Fruit fly (Drosophila melanogaster) whole organism, embryonic: ENCODE results near the gene Rpt5.
A peak's percentile ranks its signal among the peaks of the same experiment; 100 is the strongest.

Experiments used
- ATbp ChIP-seq: fragments of 200-800 bp; sonication (Bioruptor generic); optimal IDR thresholded peaks from 2 replicates; lab custom pipeline; 2017; ENCODE audit warnings: missing biosample characterization, mild to moderate bottlenecking, missing genetic modification characterization, missing genetic modification reagents
- Abd-B ChIP-seq: fragments of 200-800 bp; sonication (Bioruptor generic); optimal IDR thresholded peaks from 2 replicates; lab custom pipeline; 2018; ENCODE audit warnings: missing biosample characterization, mild to moderate bottlenecking, missing genetic modification characterization, moderate library complexity
- Asciz ChIP-seq: fragments of 200-800 bp; sonication (Bioruptor generic); optimal IDR thresholded peaks from 2 replicates; lab custom pipeline; 2017; ENCODE audit warnings: missing biosample characterization, mild to moderate bottlenecking, missing genetic modification characterization, missing genetic modification reagents
- Bgb ChIP-seq: fragments of 200-800 bp; sonication (Bioruptor generic); IDR thresholded peaks from 2 replicates; pipeline ENCODE4 v1.3.6; 2022; ENCODE audit warnings: missing biosample characterization, missing genetic modification characterization; ENCODE audit not compliant: partially characterized antibody
- CG10274 ChIP-seq: fragments of 200-800 bp; sonication (Bioruptor generic); optimal IDR thresholded peaks from 3 replicates; lab custom pipeline; 2017; ENCODE audit warnings: missing biosample characterization, mild to moderate bottlenecking, missing genetic modification characterization
- CG10979 ChIP-seq: fragments of 200-800 bp; sonication (Bioruptor generic); optimal IDR thresholded peaks from 2 replicates; lab custom pipeline; 2018; ENCODE audit warnings: missing biosample characterization, mild to moderate bottlenecking, missing genetic modification characterization, moderate library complexity
- CG12071 ChIP-seq: fragments of 200-800 bp; sonication (Bioruptor generic); optimal IDR thresholded peaks from 3 replicates; lab custom pipeline; 2018; ENCODE audit warnings: missing biosample characterization, mild to moderate bottlenecking, missing genetic modification characterization
- CG12744 ChIP-seq: fragments of 200-800 bp; sonication (Bioruptor generic); optimal IDR thresholded peaks from 2 replicates; lab custom pipeline; 2016; ENCODE audit warnings: missing biosample characterization, missing genetic modification characterization
- CG13287 ChIP-seq: fragments of 200-800 bp; sonication (Bioruptor generic); IDR thresholded peaks from 2 replicates; pipeline ENCODE4 v1.3.6; 2022; ENCODE audit warnings: missing biosample characterization, missing genetic modification characterization; ENCODE audit not compliant: partially characterized antibody
- CG13424 ChIP-seq: fragments of 200-800 bp; sonication (Bioruptor generic); optimal IDR thresholded peaks from 2 replicates; lab custom pipeline; 2019; ENCODE audit warnings: missing biosample characterization, mild to moderate bottlenecking, missing genetic modification characterization, moderate library complexity
- CG14014 ChIP-seq: fragments of 200-800 bp; sonication (Bioruptor generic); IDR thresholded peaks from 2 replicates; pipeline ENCODE4 v1.3.6; 2022; ENCODE audit warnings: missing biosample characterization, missing genetic modification characterization
- CG1602 ChIP-seq: fragments of 200-800 bp; sonication (Bioruptor generic); optimal IDR thresholded peaks from 3 replicates; lab custom pipeline; 2016; ENCODE audit warnings: missing biosample characterization, missing genetic modification characterization
- CG1603 ChIP-seq: fragments of 200-800 bp; sonication (Bioruptor generic); optimal IDR thresholded peaks from 2 replicates; lab custom pipeline; 2019; ENCODE audit warnings: missing biosample characterization, mild to moderate bottlenecking, missing genetic modification characterization, moderate library complexity
- CG1647 ChIP-seq: fragments of 200-800 bp; sonication (Bioruptor generic); optimal IDR thresholded peaks from 3 replicates; lab custom pipeline; 2016; ENCODE audit warnings: missing biosample characterization, missing genetic modification characterization
- CG18476 ChIP-seq: fragments of 200-800 bp; sonication (Bioruptor generic); optimal IDR thresholded peaks from 2 replicates; lab custom pipeline; 2016; ENCODE audit warnings: missing biosample characterization, mild to moderate bottlenecking, missing genetic modification characterization
- CG2116 ChIP-seq: fragments of 200-800 bp; sonication (Bioruptor generic); optimal IDR thresholded peaks from 3 replicates; lab custom pipeline; 2018; ENCODE audit warnings: missing biosample characterization, mild to moderate bottlenecking, missing genetic modification characterization
- CG2129 ChIP-seq: fragments of 200-800 bp; sonication (Bioruptor generic); IDR thresholded peaks from 2 replicates; pipeline ENCODE4 v1.3.6; 2022; ENCODE audit warnings: missing biosample characterization, missing genetic modification characterization; ENCODE audit not compliant: partially characterized antibody
- CG2199 ChIP-seq: fragments of 200-800 bp; sonication (Bioruptor generic); IDR thresholded peaks from 3 replicates; pipeline ENCODE4 v1.3.6; 2022; ENCODE audit warnings: missing biosample characterization, missing genetic modification characterization
- CG5245 ChIP-seq: fragments of 200-800 bp; sonication (Bioruptor generic); optimal IDR thresholded peaks from 3 replicates; lab custom pipeline; 2016; ENCODE audit warnings: missing biosample characterization, missing genetic modification characterization
- CG7372 ChIP-seq: fragments of 200-800 bp; sonication (Bioruptor generic); IDR thresholded peaks from 2 replicates; pipeline ENCODE4 v1.3.6; 2022; ENCODE audit warnings: missing biosample characterization, missing genetic modification characterization
- CG8924 ChIP-seq: fragments of 200-800 bp; optimal IDR thresholded peaks from 3 replicates; lab custom pipeline; 2019; ENCODE audit warnings: missing biosample characterization, mild to moderate bottlenecking, missing genetic modification characterization, moderate library complexity
- CG9609 ChIP-seq: fragments of 200-800 bp; sonication (Bioruptor generic); optimal IDR thresholded peaks from 3 replicates; lab custom pipeline; 2016; ENCODE audit warnings: missing biosample characterization, missing genetic modification characterization
- CG9876 ChIP-seq: fragments of 200-800 bp; sonication (Bioruptor generic); optimal IDR thresholded peaks from 2 replicates; lab custom pipeline; 2016; ENCODE audit warnings: missing biosample characterization, missing genetic modification characterization
- CG9932 ChIP-seq: fragments of 200-800 bp; sonication (Bioruptor generic); IDR thresholded peaks from 2 replicates; pipeline ENCODE4 v1.3.6; 2022; ENCODE audit warnings: missing biosample characterization, missing genetic modification characterization
- D19A ChIP-seq: fragments of 200-800 bp; optimal IDR thresholded peaks from 3 replicates; lab custom pipeline; 2019; ENCODE audit warnings: missing biosample characterization, mild to moderate bottlenecking, missing genetic modification characterization, moderate library complexity
- Deaf1 ChIP-seq: fragments of 200-800 bp; optimal IDR thresholded peaks from 3 replicates; lab custom pipeline; 2019; ENCODE audit warnings: missing biosample characterization, mild to moderate bottlenecking, missing genetic modification characterization, moderate library complexity
- Dfd ChIP-seq, 2 experiments: fragments of >200 bp; optimal IDR thresholded peaks; 2 replicates each; lab custom pipeline; 2017; ENCODE audit warnings: missing biosample characterization in 2 of 2, missing genetic modification characterization in 2 of 2
- Dip2 ChIP-seq: fragments of 200-800 bp; sonication (Bioruptor generic); IDR thresholded peaks from 2 replicates; pipeline ENCODE4 v1.3.6; 2022; ENCODE audit warnings: missing biosample characterization, missing genetic modification characterization
- Dp ChIP-seq: fragments of 200-800 bp; sonication (Bioruptor generic); optimal IDR thresholded peaks from 2 replicates; lab custom pipeline; 2018; ENCODE audit warnings: missing biosample characterization, mild to moderate bottlenecking, missing genetic modification characterization, moderate library complexity
- Ets97D ChIP-seq: fragments of 200-800 bp; sonication (Bioruptor generic); optimal IDR thresholded peaks from 3 replicates; lab custom pipeline; 2016; ENCODE audit warnings: missing biosample characterization, missing genetic modification characterization
- Gsc ChIP-seq: fragments of 200-800 bp; sonication (Bioruptor generic); IDR thresholded peaks from 2 replicates; pipeline ENCODE4 v1.3.6; 2022; ENCODE audit warnings: missing biosample characterization, missing genetic modification characterization
- HLH54F ChIP-seq: fragments of 200-800 bp; sonication (Bioruptor generic); optimal IDR thresholded peaks from 3 replicates; lab custom pipeline; 2016; ENCODE audit warnings: missing biosample characterization, missing genetic modification characterization
- Hey ChIP-seq: fragments of 200-800 bp; sonication (Bioruptor generic); optimal IDR thresholded peaks from 3 replicates; lab custom pipeline; 2018; ENCODE audit warnings: missing biosample characterization, mild to moderate bottlenecking, missing genetic modification characterization
- MESR4 ChIP-seq: fragments of 200-800 bp; sonication (Bioruptor generic); optimal IDR thresholded peaks from 2 replicates; lab custom pipeline; 2018; ENCODE audit warnings: missing biosample characterization, mild to moderate bottlenecking, missing genetic modification characterization, moderate library complexity
- Med ChIP-seq: fragments of 200-800 bp; sonication (Bioruptor generic); peaks from one replicate; lab custom pipeline; 2016; ENCODE audit warnings: missing biosample characterization, missing genetic modification characterization, mild to moderate bottlenecking, inconsistent platforms, moderate library complexity
- NK7.1 ChIP-seq: fragments of 200-800 bp; sonication (Bioruptor generic); optimal IDR thresholded peaks from 3 replicates; lab custom pipeline; 2016; ENCODE audit warnings: missing biosample characterization, missing genetic modification characterization
- az2 ChIP-seq: fragments of 200-800 bp; sonication (Bioruptor generic); optimal IDR thresholded peaks from 3 replicates; lab custom pipeline; 2016; ENCODE audit warnings: missing biosample characterization, missing genetic modification characterization
- cas ChIP-seq: fragments of 200-800 bp; sonication (Bioruptor generic); IDR thresholded peaks from 2 replicates; pipeline ENCODE4 v1.3.6; 2022; ENCODE audit warnings: missing biosample characterization, missing genetic modification characterization
- ems ChIP-seq: fragments of 200-800 bp; sonication (Bioruptor generic); optimal IDR thresholded peaks from 3 replicates; lab custom pipeline; 2016; ENCODE audit warnings: missing biosample characterization, missing genetic modification characterization
- gem ChIP-seq: fragments of 200-800 bp; sonication (Bioruptor generic); optimal IDR thresholded peaks from 2 replicates; lab custom pipeline; 2019; ENCODE audit warnings: missing biosample characterization, mild to moderate bottlenecking, missing genetic modification characterization, moderate library complexity
- gsb ChIP-seq: fragments of 200-800 bp; sonication (Bioruptor generic); IDR thresholded peaks from 2 replicates; pipeline ENCODE4 v1.3.6; 2022; ENCODE audit warnings: missing biosample characterization, missing genetic modification characterization
- hth ChIP-seq: fragments of >200 bp; optimal IDR thresholded peaks from 2 replicates; lab custom pipeline; 2017; ENCODE audit warnings: inconsistent platforms
- jigr1 ChIP-seq: fragments of 200-800 bp; sonication (Bioruptor generic); IDR thresholded peaks from 3 replicates; pipeline ENCODE4 v1.3.6; 2022; ENCODE audit warnings: missing biosample characterization, missing genetic modification characterization
- kah ChIP-seq: fragments of 200-800 bp; sonication (Bioruptor generic); optimal IDR thresholded peaks from 2 replicates; lab custom pipeline; 2018; ENCODE audit warnings: missing biosample characterization, mild to moderate bottlenecking, missing genetic modification characterization
- kay ChIP-seq: fragments of 200-800 bp; sonication (Bioruptor generic); optimal IDR thresholded peaks from 2 replicates; lab custom pipeline; 2016; ENCODE audit warnings: missing biosample characterization, missing genetic modification characterization
- onecut ChIP-seq: fragments of 200-800 bp; sonication (Bioruptor generic); IDR thresholded peaks from 2 replicates; pipeline ENCODE4 v1.3.6; 2022; ENCODE audit warnings: missing biosample characterization, missing genetic modification characterization
- psq ChIP-seq: fragments of 200-800 bp; sonication (Bioruptor generic); optimal IDR thresholded peaks from 2 replicates; lab custom pipeline; 2017; ENCODE audit warnings: missing biosample characterization, missing genetic modification characterization
- salm ChIP-seq: fragments of 200-800 bp; sonication (Bioruptor generic); optimal IDR thresholded peaks from 2 replicates; lab custom pipeline; 2018; ENCODE audit warnings: missing biosample characterization, mild to moderate bottlenecking, missing genetic modification characterization
- scrt ChIP-seq: fragments of 200-800 bp; sonication (Bioruptor generic); optimal IDR thresholded peaks from 2 replicates; lab custom pipeline; 2018; ENCODE audit warnings: missing biosample characterization, mild to moderate bottlenecking, missing genetic modification characterization, moderate library complexity
- slbo ChIP-seq: fragments of 200-800 bp; sonication (Bioruptor generic); IDR thresholded peaks from 2 replicates; pipeline ENCODE4 v1.3.6; 2022; ENCODE audit warnings: missing biosample characterization, missing genetic modification characterization
- unpg ChIP-seq: fragments of 200-800 bp; sonication (Bioruptor generic); optimal IDR thresholded peaks from 3 replicates; lab custom pipeline; 2018; ENCODE audit warnings: missing biosample characterization, mild to moderate bottlenecking, missing genetic modification characterization, moderate library complexity
- yki ChIP-seq: fragments of >200 bp; optimal IDR thresholded peaks from 3 replicates; lab custom pipeline; 2018

Gene Rpt5

DNA sequence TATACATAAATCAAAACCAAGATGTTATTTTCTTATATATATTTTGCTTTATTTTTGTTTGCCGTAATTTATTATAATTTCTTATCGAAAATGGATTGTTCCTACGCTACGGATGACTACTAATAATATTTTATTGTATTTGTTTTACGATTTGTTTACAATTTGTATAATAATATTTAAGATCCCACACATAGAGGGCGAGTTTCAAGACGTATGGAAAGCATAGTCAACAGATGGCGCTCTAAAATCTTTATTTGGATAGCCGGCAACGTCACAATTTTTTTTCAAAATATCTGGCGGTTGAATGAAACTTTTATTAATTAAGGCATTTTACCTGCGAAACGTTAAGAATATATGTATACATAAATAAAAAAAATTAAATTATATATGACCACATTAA is 30.7 kb upstream of the Rpt5 start (continued):
- peak; percentile 32 for TF ChIP-seq CG1602
- TF ChIP-seq Abd-B (GFP tag; lab: Kevin White, UChicago), result peak; percentile 78
- TF ChIP-seq scrt (GFP tag; lab: Kevin White, UChicago), result no peak
- TF ChIP-seq CG10979 (tag; lab: Kevin White, UChicago), result peak; percentile 24
- peak; percentile 36 for TF ChIP-seq CG5245 (GFP tag; lab: Kevin White, UChicago)
- peak; percentile 12 for TF ChIP-seq CG8924 (tag; lab: Kevin White, UChicago)
- no peak for TF ChIP-seq yki (lab: Kevin White, UChicago)
- no peak for TF ChIP-seq ems (GFP tag; lab: Kevin White, UChicago)
- TF ChIP-seq CG2129 (GFP tag; lab: Robert Waterston, UW), result no peak
- TF ChIP-seq NK7.1, result no peak
- no peak for TF ChIP-seq CG14014 (GFP tag; lab: Robert Waterston, UW)
- TF ChIP-seq jigr1 (GFP tag; lab: Robert Waterston, UW), result peak; percentile 48; the same call in 1 of the 3 replicates
- peak; percentile 22; the same call in 1 of the 2 replicates for TF ChIP-seq onecut
- no peak for TF ChIP-seq ATbp (GFP tag; lab: Kevin White, UChicago)
- TF ChIP-seq CG12744 (GFP tag; lab: Kevin White, UChicago), result no peak
- TF ChIP-seq CG9932, result peak; percentile 50
- TF ChIP-seq HLH54F (GFP tag; lab: Kevin White, UChicago), result no peak
- TF ChIP-seq Ets97D (GFP tag; lab: Kevin White, UChicago), result peak; percentile 2
- TF ChIP-seq hth (lab: Kevin White, UChicago), result no peak
- TF ChIP-seq Dip2 (GFP tag; lab: Robert Waterston, UW), result peak; percentile 98
- TF ChIP-seq kah, result no peak
- TF ChIP-seq Med, result peak; percentile 75
- TF ChIP-seq CG9609, result no peak
- TF ChIP-seq CG2199, result peak; percentile 93
- TF ChIP-seq CG1603 (tag; lab: Kevin White, UChicago), result peak; percentile 47
- peak; percentile 95 for TF ChIP-seq Dp
- no peak for TF ChIP-seq gsb (GFP tag; lab: Robert Waterston, UW)
- no peak for TF ChIP-seq Hey (tag; lab: Kevin White, UChicago)
- peak; percentile 23 for TF ChIP-seq unpg (GFP tag; lab: Kevin White, UChicago)
- TF ChIP-seq CG12071 (GFP tag; lab: Kevin White, UChicago), result no peak
- no peak for TF ChIP-seq CG1647 (GFP tag; lab: Kevin White, UChicago)
- TF ChIP-seq Asciz (GFP tag; lab: Kevin White, UChicago), result peak; percentile 2
- TF ChIP-seq psq (GFP tag; lab: Kevin White, UChicago), result no peak
- TF ChIP-seq CG18476 (GFP tag; lab: Kevin White, UChicago), result peak; percentile 11
- TF ChIP-seq salm (tag; lab: Kevin White, UChicago), result peak; percentile 67
- no peak for TF ChIP-seq Gsc (GFP tag; lab: Robert Waterston, UW)
- no peak for TF ChIP-seq Dfd (GFP tag; optimal IDR thresholded peaks at IDR 0.05; lab: Kevin White, UChicago)
- TF ChIP-seq gem, result peak; percentile 56
- TF ChIP-seq CG9876 (GFP tag; lab: Kevin White, UChicago), result no peak
- peak; percentile 13; the same call in 1 of the 2 replicates for TF ChIP-seq CG7372 (GFP tag; lab: Robert Waterston, UW)
- no peak for TF ChIP-seq CG10274 (GFP tag; lab: Kevin White, UChicago)
- TF ChIP-seq Bgb, result peak; percentile 42; the same call in 1 of the 2 replicates
- peak; percentile 24 for TF ChIP-seq CG2116 (GFP tag; lab: Kevin White, UChicago)
- TF ChIP-seq D19A (tag; lab: Kevin White, UChicago), result peak; percentile 51
- peak; percentile 33 for TF ChIP-seq CG13424
- peak; percentile 8 for TF ChIP-seq kay (GFP tag; lab: Kevin White, UChicago)
- TF ChIP-seq MESR4 (GFP tag; lab: Kevin White, UChicago), result no peak
- TF ChIP-seq slbo (GFP tag; lab: Robert Waterston, UW), result peak; percentile 56
- peak; percentile 0 for TF ChIP-seq Deaf1 (tag; lab: Kevin White, UChicago)
- TF ChIP-seq cas (GFP tag; lab: Robert Waterston, UW), result no peak
- TF ChIP-seq CG13287 (GFP tag; lab: Robert Waterston, UW), result peak; percentile 31; the same call in 1 of the 2 replicates
- TF ChIP-seq az2 (GFP tag; lab: Kevin White, UChicago), result peak; percentile 18
